Worm (Caenorhabditis elegans) whole organism, L4/young adult: ENCODE data around the gene Y94H6A.7.
"Not testable (repeated sequence)": the region's sequence is repeated elsewhere in the genome, so short reads cannot be mapped to it uniquely, and the experiment has no call there.

ENCODE experiments used
- W03F9.2 ChIP-seq: fragments of 150-350 bp; optimal IDR thresholded peaks from 2 replicates; lab custom pipeline; 2014; ENCODE audit warnings: missing biosample characterization, missing genetic modification characterization
- dao-5 ChIP-seq: sonication (generic microtip); optimal IDR thresholded peaks from 2 replicates; lab custom pipeline; 2016; ENCODE audit warnings: missing genotype, missing genetic modification characterization, moderate library complexity, missing compliant biosample characterization
- him-1 ChIP-seq: sonication (generic microtip); optimal IDR thresholded peaks from 2 replicates; lab custom pipeline; 2016; ENCODE audit warnings: missing genotype, missing genetic modification reagents, missing genetic modification characterization, missing compliant biosample characterization

DNA sequence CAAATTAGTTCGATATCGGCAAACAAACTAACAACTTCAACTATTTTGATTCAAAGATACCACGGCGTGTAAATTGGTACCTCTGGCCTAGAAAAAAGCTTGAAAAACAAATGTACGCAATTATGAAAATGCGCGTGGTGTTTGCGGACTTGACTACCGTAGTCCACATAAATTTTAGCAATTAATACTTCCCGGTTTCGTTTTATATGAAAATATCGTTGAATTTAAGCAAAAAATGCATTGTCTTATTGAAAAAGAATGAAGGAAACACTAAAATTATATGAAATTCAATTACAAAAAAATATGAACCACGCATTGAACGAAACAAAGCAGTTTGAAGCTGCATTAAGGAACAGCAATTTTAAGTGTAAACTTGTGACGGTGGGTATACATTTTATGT is 41.5 kb downstream of the Y94H6A.7 start, which contains the start of gene gpx-4:
- not testable (repeated sequence) for TF ChIP-seq W03F9.2, him-1, dao-5 (tag; lab: Kevin White, UChicago)
